Fruit fly (Drosophila melanogaster): Measurements from ENCODE around the gene Frq2.

- TF ChIP-seq Eip75B (GFP tag; optimal IDR thresholded peaks at IDR 0.05) (no peak), Gug (GFP tag; IDR thresholded peaks at IDR 0.05) (no peak), CG6276 (GFP tag; optimal IDR thresholded peaks at IDR 0.05) (no peak), fkh (GFP tag; optimal IDR thresholded peaks at IDR 0.05) (no peak), Sox102F (GFP tag; optimal IDR thresholded peaks at IDR 0.05) (no peak), Lpt (GFP tag; optimal IDR thresholded peaks at IDR 0.05) (no peak), CG11294 (GFP tag; IDR thresholded peaks at IDR 0.05) (no peak), Hr39 (GFP tag; optimal IDR thresholded peaks at IDR 0.05) (no peak)
Observed at dm6 chrX:18241267-18241666, 63.9 kb downstream of the Frq2 start.
